Worm (Caenorhabditis elegans): Measurements from ENCODE around the gene mpc-1.

ce11 chrIII:4395857-4396256 is 17.4 kb upstream of the mpc-1 start:
- no peak for TF ChIP-seq lsy-2 (tag; optimal IDR thresholded peaks at IDR 0.05)
- TF ChIP-seq ces-1 (GFP tag; optimal IDR thresholded peaks at IDR 0.05) = no peak
- no peak for TF ChIP-seq nhr-237 (tag; optimal IDR thresholded peaks at IDR 0.05)
- no peak for TF ChIP-seq ztf-11 (tag; optimal IDR thresholded peaks at IDR 0.05)
